Fruit fly (Drosophila melanogaster): ENCODE measurements around the gene GstD2.

GstD2 gene

dm6 chr3R:12371671-12372070 is at the start of gene GstD2:
Gene GstD2, plus strand, starts transcription at chr3R:12371971.
- no peak for TF ChIP-seq Myc (optimal IDR thresholded peaks at IDR 0.05)
- no peak for TF ChIP-seq ttk (optimal IDR thresholded peaks at IDR 0.05)
- TF ChIP-seq insv (optimal IDR thresholded peaks at IDR 0.05) = no peak
- no peak for TF ChIP-seq psq (optimal IDR thresholded peaks at IDR 0.05)
- no peak for TF ChIP-seq h (optimal IDR thresholded peaks at IDR 0.05)
- TF ChIP-seq Sin3A (optimal IDR thresholded peaks at IDR 0.05) = no peak

DNA sequence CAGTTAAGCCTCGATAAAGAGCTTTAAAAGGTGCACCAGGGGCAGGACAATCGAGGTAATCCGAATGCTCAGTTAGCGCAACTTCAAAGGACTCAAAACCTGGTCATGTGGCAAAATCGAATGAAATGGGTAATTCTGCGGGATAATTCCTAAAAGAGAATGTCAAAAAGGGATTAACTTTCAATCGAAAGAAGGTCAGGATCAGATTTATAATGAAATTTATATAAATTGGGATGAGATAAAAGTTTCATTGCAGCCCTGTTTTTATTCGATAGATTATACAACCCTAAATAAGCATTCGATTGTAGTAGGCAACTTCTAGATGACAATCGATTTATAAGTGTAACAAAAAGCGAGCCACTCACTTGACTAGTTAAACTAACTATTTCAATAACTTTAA is 48.5 kb upstream of the GstD2 start, which contains the start of gene CG10013:
TSS of gene CG10013 (plus strand) at position 301 of the 400 bp plus-strand sequence.
- TF ChIP-seq insv (optimal IDR thresholded peaks at IDR 0.05) (no peak), h (optimal IDR thresholded peaks at IDR 0.05) (no peak), psq (optimal IDR thresholded peaks at IDR 0.05) (no peak), Sin3A (optimal IDR thresholded peaks at IDR 0.05) (no peak), ttk (optimal IDR thresholded peaks at IDR 0.05) (no peak)

DNA sequence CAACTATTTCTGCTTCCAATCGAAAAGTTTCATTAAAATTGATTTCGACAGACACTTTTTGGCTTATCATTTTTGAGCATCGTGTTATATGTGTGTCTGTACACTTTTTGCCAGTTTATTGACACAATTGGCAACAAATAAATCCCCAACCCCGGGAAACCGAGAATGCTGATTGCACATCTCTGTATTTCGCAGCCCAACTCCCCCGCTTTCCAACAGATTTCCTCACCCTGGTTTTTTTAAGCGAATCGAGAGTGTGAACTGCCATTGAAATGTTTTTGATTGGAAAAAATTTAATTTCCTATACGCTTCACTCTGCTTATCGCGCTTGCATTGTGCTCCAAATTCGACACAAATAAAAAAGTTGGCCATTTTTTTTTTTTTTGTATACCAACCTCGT is 44.9 kb upstream of the GstD2 start:
- TF ChIP-seq ttk (optimal IDR thresholded peaks at IDR 0.05) (no peak), Sin3A (optimal IDR thresholded peaks at IDR 0.05) (no peak), Myc (optimal IDR thresholded peaks at IDR 0.05) (no peak), insv (optimal IDR thresholded peaks at IDR 0.05) (no peak), psq (optimal IDR thresholded peaks at IDR 0.05) (no peak), h (optimal IDR thresholded peaks at IDR 0.05) (no peak)

DNA sequence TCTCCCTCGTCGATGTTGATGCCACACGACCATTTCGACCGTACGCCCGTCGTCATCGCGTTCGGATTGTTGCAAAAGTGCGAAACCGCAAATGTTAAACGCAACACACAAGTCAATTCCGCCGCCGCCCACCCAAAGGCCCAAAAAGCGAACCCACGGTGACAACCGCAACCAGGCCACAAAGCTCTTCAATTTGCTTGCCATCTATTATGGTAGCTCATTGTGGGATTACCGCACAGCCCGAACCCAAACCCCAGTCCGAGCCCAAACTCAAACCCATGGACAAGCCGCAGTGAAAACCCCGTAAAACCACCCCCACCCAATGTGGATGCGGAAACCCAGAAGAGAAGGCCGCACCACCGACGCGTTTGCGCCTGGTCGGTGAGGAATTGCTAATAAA is 41.9 kb upstream of the GstD2 start:
- TF ChIP-seq insv (optimal IDR thresholded peaks at IDR 0.05) (no peak), psq (optimal IDR thresholded peaks at IDR 0.05) (no peak), h (optimal IDR thresholded peaks at IDR 0.05) (no peak), Sin3A (optimal IDR thresholded peaks at IDR 0.05) (no peak), Myc (optimal IDR thresholded peaks at IDR 0.05) (no peak), ttk (optimal IDR thresholded peaks at IDR 0.05) (no peak)

DNA sequence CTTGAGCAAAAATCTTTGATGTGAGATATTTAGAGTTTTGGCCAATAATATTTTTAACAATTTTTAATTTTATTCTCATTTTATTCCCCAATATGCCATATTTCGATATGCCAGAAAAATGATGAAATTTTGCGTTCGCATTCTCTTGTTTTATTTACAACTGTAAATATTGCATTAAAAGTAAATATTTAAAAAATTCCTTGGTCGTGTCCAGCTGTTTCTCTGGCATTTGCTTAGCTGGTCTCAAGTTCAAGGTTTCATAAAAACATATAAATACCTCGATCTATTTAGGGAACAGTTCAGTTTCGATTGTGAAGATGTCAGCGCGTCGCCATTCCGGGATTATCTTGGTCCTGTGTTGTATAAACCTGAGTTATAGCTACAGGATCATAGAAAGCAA is 30.4 kb upstream of the GstD2 start, which contains the start of gene Sgsf:
TSS of gene Sgsf (plus strand) at position 301 of the 400 bp plus-strand sequence.
- TF ChIP-seq insv (optimal IDR thresholded peaks at IDR 0.05) (no peak), psq (optimal IDR thresholded peaks at IDR 0.05) (no peak), Myc (optimal IDR thresholded peaks at IDR 0.05) (no peak), Sin3A (optimal IDR thresholded peaks at IDR 0.05) (no peak), ttk (optimal IDR thresholded peaks at IDR 0.05) (no peak), h (optimal IDR thresholded peaks at IDR 0.05) (no peak)

DNA sequence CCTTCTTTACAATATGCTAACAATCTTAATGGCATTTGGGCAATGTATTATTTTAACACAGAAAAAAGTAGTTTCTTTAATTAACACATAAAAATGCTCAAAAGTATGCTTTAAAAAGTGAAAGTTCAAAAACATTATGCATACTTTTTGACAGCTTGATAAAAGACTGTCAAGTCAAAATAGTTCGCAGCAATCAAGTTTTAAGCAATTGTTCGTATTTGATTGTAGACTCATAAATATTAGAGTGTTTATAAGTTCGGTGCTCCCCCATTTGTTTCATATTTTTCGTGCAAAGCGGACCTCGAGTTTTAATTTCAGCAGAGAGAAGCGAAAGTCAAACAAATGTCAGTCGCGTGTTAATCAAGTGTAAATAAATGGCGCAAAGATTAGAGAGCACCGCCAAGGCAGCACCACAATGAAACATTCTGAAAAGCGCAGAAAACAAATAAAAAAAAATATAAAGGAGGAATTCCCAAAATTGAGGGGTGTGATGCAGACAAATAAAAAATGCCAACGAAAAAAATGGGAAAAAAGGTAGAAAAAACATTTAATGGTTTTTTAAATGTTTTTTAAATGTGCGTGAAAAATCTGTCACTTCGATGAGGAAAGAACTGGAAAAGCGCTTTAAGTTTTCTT is 26.7 kb upstream of the GstD2 start:
- TF ChIP-seq Myc (optimal IDR thresholded peaks at IDR 0.05) (no peak), Sin3A (optimal IDR thresholded peaks at IDR 0.05) (no peak)

DNA sequence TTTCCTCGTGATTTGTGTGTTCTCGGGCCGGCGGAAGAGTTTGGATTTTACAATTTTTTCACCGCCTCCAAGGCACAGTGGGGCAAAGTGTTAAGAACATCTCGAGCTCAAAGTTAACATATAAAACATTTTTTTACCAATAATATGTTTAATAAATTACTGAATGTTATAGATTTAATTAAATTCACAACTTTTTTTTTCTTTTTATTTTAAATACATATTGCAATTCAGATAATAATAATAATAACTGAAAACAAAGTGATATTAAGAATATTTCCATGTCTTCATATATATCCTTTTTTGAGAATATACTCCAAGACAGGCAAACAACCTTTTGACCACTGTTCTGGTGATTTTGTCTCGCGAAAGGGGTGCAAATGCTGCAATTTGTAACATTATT is 25.8 kb upstream of the GstD2 start:
- TF ChIP-seq Myc (optimal IDR thresholded peaks at IDR 0.05) (no peak), ttk (optimal IDR thresholded peaks at IDR 0.05) (no peak), insv (optimal IDR thresholded peaks at IDR 0.05) (no peak), Sin3A (optimal IDR thresholded peaks at IDR 0.05) (no peak), h (optimal IDR thresholded peaks at IDR 0.05) (no peak), psq (optimal IDR thresholded peaks at IDR 0.05) (no peak)

DNA sequence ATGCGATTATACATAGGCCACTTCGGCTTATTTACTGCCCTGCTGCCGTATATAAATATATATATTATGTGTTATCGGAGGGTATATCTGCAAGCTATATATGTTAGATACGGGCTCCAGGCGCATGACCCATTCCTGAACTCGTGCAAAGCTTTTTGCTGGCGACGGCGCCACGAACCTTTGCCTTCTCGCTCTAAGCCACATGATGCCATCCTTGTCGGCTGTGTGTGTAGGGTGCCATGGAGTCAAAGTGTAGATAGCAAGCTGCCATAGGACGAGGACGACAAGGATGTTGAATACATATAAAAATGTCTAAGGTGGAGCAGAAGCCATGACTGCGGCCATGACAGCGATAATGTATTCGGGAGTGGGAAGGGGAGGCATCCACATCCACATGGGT is 24.1 kb upstream of the GstD2 start:
- TF ChIP-seq Myc (optimal IDR thresholded peaks at IDR 0.05) = no peak
- no peak for TF ChIP-seq Sin3A (optimal IDR thresholded peaks at IDR 0.05)
- no peak for TF ChIP-seq insv (optimal IDR thresholded peaks at IDR 0.05)
- TF ChIP-seq psq (optimal IDR thresholded peaks at IDR 0.05) = no peak
- TF ChIP-seq ttk (optimal IDR thresholded peaks at IDR 0.05) = no peak
- no peak for TF ChIP-seq h (optimal IDR thresholded peaks at IDR 0.05)

DNA sequence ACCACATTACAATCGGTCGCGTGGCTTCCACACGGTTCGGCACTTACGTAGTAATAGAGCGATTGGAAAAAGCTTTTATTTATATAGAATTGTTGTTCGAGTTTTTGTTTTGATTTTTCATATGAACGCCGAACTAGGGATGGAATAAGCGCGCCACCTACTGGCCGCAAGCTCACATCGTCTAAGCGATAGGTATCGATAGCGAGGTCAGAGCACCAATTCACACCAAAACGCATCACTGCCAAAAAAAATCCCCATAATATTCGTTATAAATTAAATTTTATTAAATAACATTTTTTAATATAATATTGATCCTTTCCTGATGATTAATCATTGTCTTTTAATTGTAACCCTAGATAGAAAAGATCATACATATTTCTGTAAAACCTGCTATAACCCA is 21.3 kb upstream of the GstD2 start, which contains the start of gene CG10038:
TSS of gene CG10038 (minus strand) at position 148 of the 400 bp plus-strand sequence.
- TF ChIP-seq Sin3A (optimal IDR thresholded peaks at IDR 0.05) (no peak), h (optimal IDR thresholded peaks at IDR 0.05) (no peak), Myc (optimal IDR thresholded peaks at IDR 0.05) (no peak), insv (optimal IDR thresholded peaks at IDR 0.05) (no peak), ttk (optimal IDR thresholded peaks at IDR 0.05) (no peak)

- TF ChIP-seq Myc (optimal IDR thresholded peaks at IDR 0.05) (no peak), ttk (optimal IDR thresholded peaks at IDR 0.05) (no peak), insv (optimal IDR thresholded peaks at IDR 0.05) (no peak), psq (optimal IDR thresholded peaks at IDR 0.05) (no peak), h (optimal IDR thresholded peaks at IDR 0.05) (no peak), Sin3A (optimal IDR thresholded peaks at IDR 0.05) (no peak)
Observed at dm6 chr3R:12352003-12352402, 19.8 kb upstream of the GstD2 start, which contains the start of gene CG10041. Gene CG10041, minus strand, starts transcription at chr3R:12352103.

DNA sequence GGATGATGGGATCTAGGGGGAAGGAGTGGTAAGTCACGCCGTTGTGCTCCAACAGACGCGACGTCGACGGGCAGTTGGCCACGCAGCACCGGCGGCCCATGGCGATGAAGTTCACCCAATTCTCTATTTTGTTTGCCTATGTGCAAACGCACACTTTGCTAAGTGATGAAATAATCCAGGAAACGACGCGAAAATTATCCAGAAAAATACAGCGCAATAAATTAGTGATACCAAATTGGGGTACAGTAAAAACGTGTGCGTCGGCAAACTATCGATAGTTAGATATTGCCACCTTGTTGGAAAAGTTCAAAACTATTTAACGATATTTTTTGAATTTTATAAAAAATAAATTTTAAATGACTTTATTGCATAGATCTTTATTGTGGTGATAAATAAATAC is 15.7 kb upstream of the GstD2 start, which contains the start of gene MBD-R2:
TSS of gene MBD-R2 (minus strand) at position 222 of the 400 bp plus-strand sequence.
- TF ChIP-seq psq (optimal IDR thresholded peaks at IDR 0.05) = no peak
- no peak for TF ChIP-seq ttk (optimal IDR thresholded peaks at IDR 0.05)
- no peak for TF ChIP-seq Myc (optimal IDR thresholded peaks at IDR 0.05)
- no peak for TF ChIP-seq insv (optimal IDR thresholded peaks at IDR 0.05)
- TF ChIP-seq Sin3A (optimal IDR thresholded peaks at IDR 0.05) = no peak
- no peak for TF ChIP-seq h (optimal IDR thresholded peaks at IDR 0.05)

dm6 chr3R:12359837-12360236 is 11.9 kb upstream of the GstD2 start, which contains the start of gene CG4115:
Gene CG4115, plus strand, starts transcription at chr3R:12360008.
- TF ChIP-seq h (optimal IDR thresholded peaks at IDR 0.05) (no peak), Sin3A (optimal IDR thresholded peaks at IDR 0.05) (no peak), Myc (optimal IDR thresholded peaks at IDR 0.05) (no peak), psq (optimal IDR thresholded peaks at IDR 0.05) (no peak), insv (optimal IDR thresholded peaks at IDR 0.05) (no peak), ttk (optimal IDR thresholded peaks at IDR 0.05) (no peak)

Data from Kc167 (cell line).